Fruit fly (Drosophila melanogaster): ENCODE data around the gene SmB.

The SmB gene

DNA sequence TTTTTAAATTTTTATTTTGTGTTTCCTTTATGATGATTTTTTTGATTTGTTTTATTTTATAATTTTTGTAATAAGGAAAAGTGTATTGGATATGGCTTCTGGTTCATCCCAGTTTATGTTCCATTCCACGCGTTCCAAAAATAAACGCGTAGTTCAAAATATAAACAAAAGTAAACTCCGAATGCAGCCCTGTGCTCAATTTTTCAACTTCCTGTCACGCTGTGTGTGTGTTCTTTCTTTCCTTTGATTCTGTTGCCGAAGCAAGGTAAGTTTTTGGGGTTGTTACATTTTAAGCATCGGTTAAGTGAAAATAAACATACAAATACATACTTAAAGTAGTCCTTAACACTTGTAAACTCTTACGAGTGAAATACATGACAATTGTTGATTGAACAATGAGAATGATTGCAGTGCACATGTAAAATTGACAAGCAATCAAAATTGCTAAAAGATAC lies 18.3 kb downstream of the SmB start, which contains the start of the genes Ip259 and RpS27A (continued):
- TF ChIP-seq prd (optimal IDR thresholded peaks at IDR 0.05) = no peak
- TF ChIP-seq prd (GFP tag; IDR thresholded peaks at IDR 0.05) = peak; percentile 62; the same call in 2 of the 3 replicates
- peak; percentile 75 for TF ChIP-seq onecut (GFP tag; IDR thresholded peaks at IDR 0.05)
- peak; percentile 59 for TF ChIP-seq CG6689 (GFP tag; IDR thresholded peaks at IDR 0.05)
- no peak for TF ChIP-seq ATbp (GFP tag; optimal IDR thresholded peaks at IDR 0.05)
- TF ChIP-seq sr (GFP tag; IDR thresholded peaks at IDR 0.05) = no peak; the same call in 1 of the 3 replicates
- no peak for TF ChIP-seq lov (optimal IDR thresholded peaks at IDR 0.05)
- TF ChIP-seq lov (GFP tag; IDR thresholded peaks at IDR 0.05) = peak; percentile 93
- TF ChIP-seq CG10565 (GFP tag; optimal IDR thresholded peaks at IDR 0.05) = no peak
- peak; percentile 61 for TF ChIP-seq CG3065 (GFP tag; optimal IDR thresholded peaks at IDR 0.05)
- TF ChIP-seq CG8290 (GFP tag; optimal IDR thresholded peaks at IDR 0.05) = peak; percentile 74
- TF ChIP-seq CG8290 (tag; optimal IDR thresholded peaks at IDR 0.05) = peak in 1 of 2 experiments; percentile 63
- peak; percentile 7 for TF ChIP-seq CG5245 (GFP tag; optimal IDR thresholded peaks at IDR 0.05)
- no peak for TF ChIP-seq CG11093 (GFP tag; IDR thresholded peaks at IDR 0.05)
- peak; percentile 55 for TF ChIP-seq CG12744 (GFP tag; optimal IDR thresholded peaks at IDR 0.05)
- TF ChIP-seq dpn (GFP tag; optimal IDR thresholded peaks at IDR 0.05) = peak; percentile 30 to 82
- no peak for TF ChIP-seq pita (GFP tag; optimal IDR thresholded peaks at IDR 0.05)
- no peak for TF ChIP-seq CG14965 (GFP tag; optimal IDR thresholded peaks at IDR 0.05; ENCODE audit: borderline replicate concordance)
- peak in 1 of 2 experiments; percentile 64 for TF ChIP-seq Eip74EF (GFP tag; optimal IDR thresholded peaks at IDR 0.05)
- TF ChIP-seq CG13296 (GFP tag; optimal IDR thresholded peaks at IDR 0.05) = peak; percentile 79
- TF ChIP-seq CG7357 (GFP tag; IDR thresholded peaks at IDR 0.05) = peak; percentile 61; the same call in 1 of the 3 replicates
- TF ChIP-seq eve (GFP tag; optimal IDR thresholded peaks at IDR 0.05) = peak in 1 of 2 experiments; percentile 77
- peak; percentile 71 for TF ChIP-seq pb (GFP tag; optimal IDR thresholded peaks at IDR 0.05)
- peak; percentile 69 for TF ChIP-seq fu2 (GFP tag; optimal IDR thresholded peaks at IDR 0.05)
- TF ChIP-seq CG3838 (GFP tag; optimal IDR thresholded peaks at IDR 0.05) = no peak
- TF ChIP-seq CG11504 (tag; optimal IDR thresholded peaks at IDR 0.05) = no peak
- peak in 1 of 3 experiments; percentile 36 for TF ChIP-seq lola (GFP tag; optimal IDR thresholded peaks at IDR 0.05)
- TF ChIP-seq psq (GFP tag; optimal IDR thresholded peaks at IDR 0.05) = peak; percentile 27
- TF ChIP-seq phol (tag; optimal IDR thresholded peaks at IDR 0.05) = peak; percentile 85
- no peak for TF ChIP-seq CG16813 (GFP tag; IDR thresholded peaks at IDR 0.05; ENCODE audit: partially characterized antibody)
- peak; percentile 42 for TF ChIP-seq CG31365 (tag; optimal IDR thresholded peaks at IDR 0.05)
- TF ChIP-seq ase (GFP tag; IDR thresholded peaks at IDR 0.05) = peak; percentile 65; the same call in 2 of the 3 replicates
- peak; percentile 71 for TF ChIP-seq PHDP (tag; optimal IDR thresholded peaks at IDR 0.05)
- peak; percentile 82 for TF ChIP-seq CG13624 (GFP tag; optimal IDR thresholded peaks at IDR 0.05)
- peak; percentile 56 for TF ChIP-seq al (GFP tag; IDR thresholded peaks at IDR 0.05)
- TF ChIP-seq CG1602 (GFP tag; optimal IDR thresholded peaks at IDR 0.05) = peak; percentile 24
- peak; percentile 64 for TF ChIP-seq CG1647 (GFP tag; optimal IDR thresholded peaks at IDR 0.05)
- TF ChIP-seq esg (GFP tag; conservative IDR thresholded peaks at IDR 0.05) = peak; percentile 31; the same call in 1 of the 2 replicates
- TF ChIP-seq CG7839 (tag; optimal IDR thresholded peaks at IDR 0.05) = peak; percentile 77
- peak; percentile 81 for TF ChIP-seq nmo (GFP tag; optimal IDR thresholded peaks at IDR 0.05)
- no peak for TF ChIP-seq CG11696 (GFP tag; IDR thresholded peaks at IDR 0.05)
- TF ChIP-seq Scr (GFP tag; IDR thresholded peaks at IDR 0.05; ENCODE audit: partially characterized antibody) = no peak
- TF ChIP-seq caup (GFP tag; optimal IDR thresholded peaks at IDR 0.05; ENCODE audit: severe bottlenecking) = peak; percentile 93
- peak; percentile 67 for TF ChIP-seq CG10543 (GFP tag; optimal IDR thresholded peaks at IDR 0.05)
- TF ChIP-seq vnd (GFP tag; IDR thresholded peaks at IDR 0.05; ENCODE audit: partially characterized antibody) = no peak
- TF ChIP-seq CG2712 (tag; optimal IDR thresholded peaks at IDR 0.05) = peak; percentile 79
- TF ChIP-seq en (GFP tag; optimal IDR thresholded peaks at IDR 0.05) = peak; percentile 63
- TF ChIP-seq BEAF-32 (GFP tag; optimal IDR thresholded peaks at IDR 0.05) = peak; percentile 40
- no peak for TF ChIP-seq GATAe (GFP tag; conservative IDR thresholded peaks at IDR 0.05)
- TF ChIP-seq CG14441 (GFP tag; IDR thresholded peaks at IDR 0.05) = peak; percentile 57; the same call in 1 of the 2 replicates
